Worm (Caenorhabditis elegans) whole organism, young adult: ENCODE measurements around the gene ife-2.

ENCODE experiments used
- D2030.7 ChIP-seq: fragments of 200-800 bp; sonication (Bioruptor generic); IDR thresholded peaks from 2 replicates; pipeline ENCODE4 v1.3.6; 2022; ENCODE audit warnings: missing genetic modification reagents, missing genetic modification characterization, missing compliant biosample characterization
- F37B4.10 ChIP-seq: fragments of 200-800 bp; sonication (Bioruptor generic); IDR thresholded peaks from 2 replicates; pipeline ENCODE4 v1.3.6; 2022; ENCODE audit warnings: missing genetic modification characterization, missing compliant biosample characterization
- Y53F4B.3 ChIP-seq: fragments of 200-800 bp; sonication (Bioruptor generic); IDR thresholded peaks from 2 replicates; pipeline ENCODE4 v1.3.6; 2022; ENCODE audit warnings: missing genetic modification reagents, missing genetic modification characterization, missing compliant biosample characterization
- Y67H2A.10 ChIP-seq: fragments of 200-800 bp; sonication (Bioruptor generic); conservative IDR thresholded peaks from 2 replicates; pipeline ENCODE4 v1.3.6; 2022; ENCODE audit warnings: missing genetic modification reagents, missing genetic modification characterization, missing compliant biosample characterization
- ZK185.1 ChIP-seq: sonication (generic microtip); optimal IDR thresholded peaks from 2 replicates; lab custom pipeline; 2016; ENCODE audit warnings: mild to moderate bottlenecking, missing genetic modification characterization, missing compliant biosample characterization; ENCODE audit not compliant: poor library complexity, severe bottlenecking
- attf-5 ChIP-seq: fragments of 200-800 bp; sonication (Bioruptor generic); optimal IDR thresholded peaks from 2 replicates; lab custom pipeline; 2018; ENCODE audit warnings: mild to moderate bottlenecking, missing genetic modification characterization, missing compliant biosample characterization
- bed-2 ChIP-seq: fragments of 200-800 bp; sonication (Bioruptor generic); IDR thresholded peaks from 2 replicates; pipeline ENCODE4 v1.3.6; 2022; ENCODE audit warnings: missing genetic modification reagents, missing genetic modification characterization, missing compliant biosample characterization
- cebp-1 ChIP-seq, 2 experiments: fragments of 200-800 bp in 1 of 2; sonication (Bioruptor generic) in 1 of 2; sonication (generic microtip) in 1 of 2; IDR thresholded peaks in 1 of 2; optimal IDR thresholded peaks in 1 of 2; 2 replicates each; pipeline versions ENCODE4 v1.3.6 to Lab custom; 2017 to 2022; ENCODE audit warnings: missing compliant biosample characterization in 2 of 2, missing genetic modification characterization in 2 of 2, mild to moderate bottlenecking in 1 of 2, missing genetic modification reagents in 1 of 2, moderate library complexity in 1 of 2
- dpl-1 ChIP-seq: fragments of 150-350 bp; optimal IDR thresholded peaks from 2 replicates; lab custom pipeline; 2014; ENCODE audit warnings: missing biosample characterization, missing genetic modification reagents, missing genetic modification characterization
- efl-1 ChIP-seq: fragments of 150-350 bp; optimal IDR thresholded peaks from 2 replicates; lab custom pipeline; 2014; ENCODE audit warnings: missing biosample characterization, missing genetic modification reagents, missing genetic modification characterization
- egl-18 ChIP-seq: fragments of 200-800 bp; sonication (Bioruptor generic); IDR thresholded peaks from 2 replicates; pipeline ENCODE4 v1.3.6; 2022; ENCODE audit warnings: missing genetic modification reagents, missing genetic modification characterization, missing compliant biosample characterization
- egl-44 ChIP-seq: fragments of 200-800 bp; sonication (Bioruptor generic); IDR thresholded peaks from 2 replicates; pipeline ENCODE4 v1.3.6; 2022; ENCODE audit warnings: missing genetic modification reagents, missing genetic modification characterization, missing compliant biosample characterization
- egrh-3 ChIP-seq: fragments of 200-800 bp; sonication (Bioruptor generic); IDR thresholded peaks from 2 replicates; pipeline ENCODE4 v1.3.6; 2022; ENCODE audit warnings: missing genetic modification reagents, missing genetic modification characterization, missing compliant biosample characterization
- fkh-3 ChIP-seq: sonication (generic microtip); optimal IDR thresholded peaks from 2 replicates; lab custom pipeline; 2016; ENCODE audit warnings: mild to moderate bottlenecking, missing genetic modification characterization, missing compliant biosample characterization
- hmg-1.2 ChIP-seq: fragments of 200-800 bp; sonication (Bioruptor generic); IDR thresholded peaks from 2 replicates; pipeline ENCODE4 v1.3.6; 2022; ENCODE audit warnings: missing genetic modification reagents, missing genetic modification characterization, missing compliant biosample characterization
- let-607 ChIP-seq, 2 experiments: fragments of 200-800 bp in 1 of 2; sonication (Bioruptor generic) in 1 of 2; sonication (generic microtip) in 1 of 2; optimal IDR thresholded peaks; 2 replicates each; lab custom pipeline; 2016 to 2018; ENCODE audit warnings: mild to moderate bottlenecking in 2 of 2, missing compliant biosample characterization in 2 of 2, missing genetic modification characterization in 2 of 2, moderate library complexity in 2 of 2, missing genotype in 1 of 2
- lin-26 ChIP-seq: fragments of 200-800 bp; sonication (Bioruptor generic); IDR thresholded peaks from 2 replicates; pipeline ENCODE4 v1.3.6; 2022; ENCODE audit warnings: missing genetic modification reagents, missing genetic modification characterization, missing compliant biosample characterization
- lin-54 ChIP-seq: fragments of 200-800 bp; sonication (Bioruptor generic); optimal IDR thresholded peaks from 2 replicates; lab custom pipeline; 2018; ENCODE audit warnings: mild to moderate bottlenecking, missing genetic modification characterization, missing compliant biosample characterization
- madf-3 ChIP-seq: fragments of 200-800 bp; sonication (Bioruptor generic); IDR thresholded peaks from 2 replicates; pipeline ENCODE4 v1.3.6; 2022; ENCODE audit warnings: missing genetic modification reagents, missing genetic modification characterization, missing compliant biosample characterization
- mcd-1 ChIP-seq: fragments of 200-800 bp; sonication (Bioruptor generic); IDR thresholded peaks from 2 replicates; pipeline ENCODE4 v1.3.6; 2022; ENCODE audit warnings: missing genetic modification reagents, missing genetic modification characterization, missing compliant biosample characterization
- mel-28 ChIP-seq: sonication (generic microtip); optimal IDR thresholded peaks from 2 replicates; lab custom pipeline; 2016; ENCODE audit warnings: borderline replicate concordance, mild to moderate bottlenecking, missing genetic modification characterization, missing compliant biosample characterization
- mxl-1 ChIP-seq: sonication (generic microtip); optimal IDR thresholded peaks from 2 replicates; lab custom pipeline; 2016; ENCODE audit warnings: missing genetic modification characterization, missing compliant biosample characterization
- nfyb-1 ChIP-seq: fragments of 200-800 bp; sonication (Bioruptor generic); IDR thresholded peaks from 2 replicates; pipeline ENCODE4 v1.3.6; 2022; ENCODE audit warnings: missing genetic modification reagents, missing genetic modification characterization, missing compliant biosample characterization
- nhr-80 ChIP-seq: sonication (generic microtip); optimal IDR thresholded peaks from 2 replicates; lab custom pipeline; 2016; ENCODE audit warnings: missing genetic modification characterization, missing compliant biosample characterization
- rcor-1 ChIP-seq: fragments of 200-800 bp; sonication (Bioruptor generic); IDR thresholded peaks from 2 replicates; pipeline ENCODE4 v1.3.6; 2022; ENCODE audit warnings: missing genetic modification reagents, missing genetic modification characterization, missing compliant biosample characterization
- rpc-1 ChIP-seq, 2 experiments: fragments of 150-350 bp in 1 of 2; sonication (generic microtip) in 1 of 2; optimal IDR thresholded peaks; 2 replicates each; lab custom pipeline; 2014 to 2018; ENCODE audit warnings: missing biosample characterization in 1 of 2, missing genetic modification characterization in 1 of 2, missing genetic modification reagents in 1 of 2, missing genotype in 1 of 2
- sdz-38 ChIP-seq: sonication (generic microtip); optimal IDR thresholded peaks from 2 replicates; lab custom pipeline; 2016; ENCODE audit warnings: missing genotype, missing genetic modification characterization, missing compliant biosample characterization
- snpc-4 ChIP-seq, 5 experiments: fragments of 150-350 bp in 1 of 5; sonication (generic microtip) in 4 of 5; optimal IDR thresholded peaks; 2 replicates each; lab custom pipeline; 2014 to 2018; ENCODE audit warnings: missing genetic modification characterization in 5 of 5, missing biosample characterization in 3 of 5, antibody characterized with exemption in 2 of 5, mild to moderate bottlenecking in 2 of 5, missing compliant biosample characterization in 2 of 5, missing genotype in 2 of 5, moderate library complexity in 2 of 5, missing genetic modification reagents in 1 of 5
- sptf-2 ChIP-seq: fragments of 200-800 bp; sonication (Bioruptor generic); optimal IDR thresholded peaks from 2 replicates; lab custom pipeline; 2018; ENCODE audit warnings: mild to moderate bottlenecking, missing genetic modification characterization, missing compliant biosample characterization
- tbp1 ChIP-seq: fragments of 200-800 bp; sonication (Bioruptor generic); optimal IDR thresholded peaks from 2 replicates; lab custom pipeline; 2018; ENCODE audit warnings: mild to moderate bottlenecking, missing genetic modification characterization, missing compliant biosample characterization
- unc-62 ChIP-seq: fragments of 150-350 bp; optimal IDR thresholded peaks from 2 replicates; lab custom pipeline; 2014; ENCODE audit warnings: missing biosample characterization, missing genetic modification reagents, missing genetic modification characterization
- zim-3 ChIP-seq: sonication (generic microtip); optimal IDR thresholded peaks from 2 replicates; lab custom pipeline; 2017; ENCODE audit warnings: mild to moderate bottlenecking, missing genetic modification characterization, moderate library complexity, missing compliant biosample characterization
- ztf-18 ChIP-seq: sonication (generic microtip); optimal IDR thresholded peaks from 2 replicates; lab custom pipeline; 2016; ENCODE audit warnings: missing genotype, mild to moderate bottlenecking, missing genetic modification characterization, missing compliant biosample characterization
- ztf-26 ChIP-seq: sonication (generic microtip); optimal IDR thresholded peaks from 2 replicates; lab custom pipeline; 2017; ENCODE audit warnings: missing genetic modification characterization, missing compliant biosample characterization
- ztf-28 ChIP-seq: fragments of 200-800 bp; sonication (Bioruptor generic); IDR thresholded peaks from 2 replicates; pipeline ENCODE4 v1.3.6; 2022; ENCODE audit warnings: missing genetic modification reagents, missing genetic modification characterization, missing compliant biosample characterization

The ife-2 gene

DNA sequence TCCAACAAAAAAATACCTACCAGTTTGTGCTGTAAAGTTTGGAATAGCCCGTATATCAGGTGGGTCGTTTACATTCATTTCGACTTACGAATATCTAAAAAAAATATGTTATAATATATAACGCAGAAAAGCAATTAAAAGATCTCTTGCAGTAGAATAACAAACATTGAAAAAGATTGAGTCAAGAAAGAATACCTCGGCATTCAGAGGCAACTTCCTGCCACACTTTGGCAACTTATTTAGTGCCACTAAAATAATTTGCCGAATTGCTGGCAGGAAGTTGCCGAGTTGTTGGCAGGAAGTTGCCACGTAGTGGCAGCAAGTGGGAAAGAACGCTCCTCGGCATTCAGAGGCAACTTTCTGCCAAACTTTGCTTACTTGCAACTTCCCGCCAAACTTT is 35.4 kb downstream of the ife-2 start, which contains the start of gene C04E7.3:
C04E7.3 (minus strand) TSS at position 101 of the 400 bp plus-strand sequence.
- 0 out of 2 replicates have a peak, but pooled peaks have one; percentile 45 for TF ChIP-seq madf-3 (GFP tag; lab: Robert Waterston, UW)

ce11 chrX:343822-344221 is 38.7 kb downstream of the ife-2 start:
- TF ChIP-seq zim-3 (tag; lab: Kevin White, UChicago) (no peak), mel-28 (tag; lab: Kevin White, UChicago) (no peak), lin-54 (GFP tag; lab: Kevin White, UChicago) (peak; percentile 48), egl-44 (no peak), hmg-1.2 (GFP tag; lab: Robert Waterston, UW) (no peak), ztf-26 (tag; lab: Kevin White, UChicago) (peak; percentile 28), rpc-1 (optimal IDR thresholded peaks at IDR 0.05; lab: Kevin White, UChicago) (no peak), rpc-1 (tag; optimal IDR thresholded peaks at IDR 0.05; lab: Kevin White, UChicago) (no peak), D2030.7 (GFP tag; lab: Robert Waterston, UW) (no peak), bed-2 (GFP tag; lab: Robert Waterston, UW) (no peak), fkh-3 (tag; lab: Kevin White, UChicago) (no peak), ztf-28 (GFP tag; lab: Robert Waterston, UW) (no peak), cebp-1 (GFP tag; IDR thresholded peaks at IDR 0.05; lab: Robert Waterston, UW) (no peak), cebp-1 (tag; optimal IDR thresholded peaks at IDR 0.05; lab: Kevin White, UChicago) (peak; percentile 20), let-607 (tag; optimal IDR thresholded peaks at IDR 0.05; lab: Kevin White, UChicago) (peak in 1 of 2 experiments; percentile 3), nhr-80 (tag; lab: Kevin White, UChicago) (peak; percentile 49), rcor-1 (no peak), ZK185.1 (tag; lab: Kevin White, UChicago) (no peak), sdz-38 (tag; lab: Kevin White, UChicago) (no peak), mcd-1 (GFP tag; lab: Robert Waterston, UW) (no peak), egl-18 (no peak), unc-62 (GFP tag; lab: Kevin White, UChicago) (no peak), tbp1 (peak; percentile 3), Y53F4B.3 (GFP tag; lab: Robert Waterston, UW) (no peak)
- TF ChIP-seq, all 124 proteins: peak for 6

ce11 chrX:334452-334851 is 48.1 kb downstream of the ife-2 start:
- TF ChIP-seq dpl-1 (GFP tag; lab: Kevin White, UChicago) (no peak), efl-1 (GFP tag; lab: Kevin White, UChicago) (no peak), Y67H2A.10 (GFP tag; lab: Robert Waterston, UW) (no peak), snpc-4 (GFP tag; optimal IDR thresholded peaks at IDR 0.05; lab: Kevin White, UChicago) (no peak), snpc-4 (tag; optimal IDR thresholded peaks at IDR 0.05; lab: Kevin White, UChicago) (no peak), Y53F4B.3 (GFP tag; lab: Robert Waterston, UW) (no peak), attf-5 (GFP tag; lab: Kevin White, UChicago) (no peak), ztf-18 (no peak), sptf-2 (GFP tag; lab: Kevin White, UChicago) (no peak), mxl-1 (no peak), nfyb-1 (no peak), lin-26 (GFP tag; lab: Robert Waterston, UW) (no peak), egrh-3 (GFP tag; lab: Robert Waterston, UW) (no peak), F37B4.10 (no peak)
- TF ChIP-seq, all 124 proteins: peak for 0
